Worm (Caenorhabditis elegans) whole organism, L3 larva: Measurements from ENCODE around the gene F54E4.3.

Source experiments
- ZK546.5 ChIP-seq: sonication (generic microtip); optimal IDR thresholded peaks from 2 replicates; lab custom pipeline; 2017; ENCODE audit warnings: missing biosample characterization, missing genetic modification characterization
- egl-27 ChIP-seq: sonication (generic microtip); optimal IDR thresholded peaks from 4 replicates; lab custom pipeline; 2017; ENCODE audit warnings: missing biosample characterization, missing genetic modification reagents, missing genetic modification characterization
- fos-1 ChIP-seq: fragments of 150-350 bp; optimal IDR thresholded peaks from 2 replicates; lab custom pipeline; 2014; ENCODE audit warnings: missing biosample characterization, missing genetic modification characterization
- hmg-11 ChIP-seq: sonication (generic microtip); optimal IDR thresholded peaks from 2 replicates; lab custom pipeline; 2016; ENCODE audit warnings: missing genetic modification characterization, missing compliant biosample characterization
- pqm-1 ChIP-seq: fragments of 150-350 bp; optimal IDR thresholded peaks from 2 replicates; lab custom pipeline; 2017; ENCODE audit warnings: missing biosample characterization, missing genetic modification characterization, inconsistent platforms
- unc-39 ChIP-seq: sonication (generic microtip); optimal IDR thresholded peaks from 4 replicates; lab custom pipeline; 2017; ENCODE audit warnings: missing biosample characterization, missing genetic modification characterization

DNA sequence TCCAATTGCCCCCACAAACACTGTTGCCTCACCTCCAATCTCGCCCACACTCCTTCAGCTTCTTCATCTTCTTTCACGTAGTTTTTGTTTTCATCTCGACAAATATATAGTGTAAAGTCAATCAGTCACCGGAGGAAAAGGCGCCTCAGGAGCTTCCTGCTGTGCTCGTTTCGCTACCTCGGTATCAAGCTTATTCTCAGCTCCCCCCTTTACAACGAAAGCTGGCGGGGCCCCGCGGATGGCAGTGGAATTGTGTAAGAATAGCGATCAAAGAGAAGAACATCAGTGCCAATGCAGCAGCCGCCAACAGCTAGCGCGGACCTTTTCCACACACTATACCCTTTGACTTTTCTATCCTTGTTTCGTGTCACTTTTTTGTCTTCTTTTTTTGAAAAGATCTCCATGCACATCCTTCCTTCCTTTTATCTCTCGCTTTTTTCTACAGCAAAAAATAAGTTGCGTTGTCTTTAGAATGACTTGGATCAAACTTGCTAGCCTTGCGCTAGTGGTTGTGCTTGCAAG lies 48.2 kb upstream of the F54E4.3 start, which contains the start of gene csq-1:
- TF ChIP-seq ZK546.5 (tag; lab: Kevin White, UChicago) (no peak), unc-39 (no peak), egl-27 (tag; lab: Kevin White, UChicago) (no peak), fos-1 (no peak), hmg-11 (no peak), pqm-1 (tag; lab: Kevin White, UChicago) (no peak)
